Worm (Caenorhabditis elegans) whole organism, late embryonic: ENCODE measurements around the gene egl-43.

Source experiments
- ceh-2 ChIP-seq: sonication (generic microtip); optimal IDR thresholded peaks from 2 replicates; lab custom pipeline; 2016; ENCODE audit warnings: missing genotype, missing genetic modification characterization, missing compliant biosample characterization
- dve-1 ChIP-seq: sonication (generic microtip); optimal IDR thresholded peaks from 2 replicates; lab custom pipeline; 2017; ENCODE audit warnings: antibody characterized with exemption, mild to moderate bottlenecking, missing genetic modification characterization, missing compliant biosample characterization
- elt-2 ChIP-seq: sonication (generic microtip); optimal IDR thresholded peaks from 2 replicates; lab custom pipeline; 2016; ENCODE audit warnings: missing genetic modification reagents, missing genetic modification characterization, missing compliant biosample characterization
- odd-2 ChIP-seq: sonication (generic microtip); optimal IDR thresholded peaks from 2 replicates; lab custom pipeline; 2017; ENCODE audit warnings: antibody characterized with exemption, mild to moderate bottlenecking, missing genetic modification characterization, missing compliant biosample characterization
- pqm-1 ChIP-seq: sonication (generic microtip); optimal IDR thresholded peaks from 2 replicates; lab custom pipeline; 2016; ENCODE audit warnings: missing genetic modification characterization, missing compliant biosample characterization
- sox-4 ChIP-seq: sonication (generic microtip); optimal IDR thresholded peaks from 2 replicates; lab custom pipeline; 2017; ENCODE audit warnings: mild to moderate bottlenecking, missing genetic modification characterization, inconsistent platforms, missing compliant biosample characterization
- unc-55 ChIP-seq: sonication (generic microtip); optimal IDR thresholded peaks from 2 replicates; lab custom pipeline; 2017; ENCODE audit warnings: missing biosample characterization, missing genetic modification reagents, missing genetic modification characterization

DNA sequence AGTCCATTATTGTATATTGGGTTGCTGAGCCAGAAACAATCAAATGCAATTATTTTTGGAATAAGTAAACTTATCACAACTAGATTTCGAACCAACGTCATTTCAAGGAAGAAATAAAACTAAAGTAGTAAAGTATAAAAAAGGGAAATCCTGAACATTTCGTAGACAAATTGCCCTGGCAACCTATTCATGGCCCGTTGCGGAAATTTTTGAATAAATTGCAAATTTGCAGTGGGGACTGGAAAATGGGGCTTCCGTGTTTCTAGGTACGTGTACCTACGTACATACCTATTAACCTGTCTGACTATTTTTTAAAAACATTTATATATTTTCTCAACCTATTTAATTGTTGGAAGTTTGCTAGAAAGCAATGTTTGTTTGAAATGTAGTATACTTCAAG, 40.0 kb upstream of the egl-43 start, which contains the start of gene F26C11.3:
- TF ChIP-seq dve-1 (tag; lab: Kevin White, UChicago), result no peak
- no peak for TF ChIP-seq ceh-2 (tag; lab: Kevin White, UChicago)
- no peak for TF ChIP-seq elt-2
- TF ChIP-seq sox-4 (tag; lab: Kevin White, UChicago), result no peak
- no peak for TF ChIP-seq pqm-1 (tag; lab: Kevin White, UChicago)
- no peak for TF ChIP-seq odd-2 (tag; lab: Kevin White, UChicago)
- TF ChIP-seq unc-55 (GFP tag; lab: Kevin White, UChicago), result no peak
